Worm (Caenorhabditis elegans) whole organism, young adult: Measurements from ENCODE around the gene K09A9.6.

Source experiments
- B0336.3 ChIP-seq: fragments of 200-800 bp; sonication (Bioruptor generic); IDR thresholded peaks from 2 replicates; pipeline ENCODE4 v1.3.6; 2022; ENCODE audit warnings: missing genetic modification characterization, missing compliant biosample characterization
- C06A6.2 ChIP-seq: fragments of 200-800 bp; sonication (Bioruptor generic); conservative IDR thresholded peaks from 2 replicates; pipeline ENCODE4 v1.3.6; 2022; ENCODE audit warnings: missing genetic modification characterization, missing compliant biosample characterization
- F23B12.7 ChIP-seq: sonication (generic microtip); optimal IDR thresholded peaks from 2 replicates; lab custom pipeline; 2017; ENCODE audit warnings: missing genetic modification characterization, mild to moderate bottlenecking, missing compliant biosample characterization, antibody characterized with exemption, moderate library complexity; ENCODE audit not compliant: insufficient read depth
- K12H6.12 ChIP-seq: fragments of 200-800 bp; sonication (Bioruptor generic); optimal IDR thresholded peaks from 2 replicates; lab custom pipeline; 2018; ENCODE audit warnings: mild to moderate bottlenecking, missing genetic modification characterization, missing compliant biosample characterization
- T26A5.8 ChIP-seq: sonication (generic microtip); optimal IDR thresholded peaks from 2 replicates; lab custom pipeline; 2016; ENCODE audit warnings: missing genetic modification characterization, missing compliant biosample characterization
- Y53G8AR.9 ChIP-seq: fragments of 200-800 bp; sonication (Bioruptor generic); conservative IDR thresholded peaks from 2 replicates; pipeline ENCODE4 v1.3.6; 2022; ENCODE audit warnings: missing genetic modification reagents, missing genetic modification characterization, missing compliant biosample characterization
- Y56A3A.18 ChIP-seq: fragments of 200-800 bp; sonication (Bioruptor generic); IDR thresholded peaks from 2 replicates; pipeline ENCODE4 v1.3.6; 2022; ENCODE audit warnings: missing genetic modification reagents, missing genetic modification characterization, missing compliant biosample characterization
- Y95B8A.8 ChIP-seq: fragments of 200-800 bp; sonication (Bioruptor generic); IDR thresholded peaks from 2 replicates; pipeline ENCODE4 v1.3.6; 2022; ENCODE audit warnings: missing genetic modification reagents, missing genetic modification characterization, missing compliant biosample characterization
- ZK185.1 ChIP-seq: sonication (generic microtip); optimal IDR thresholded peaks from 2 replicates; lab custom pipeline; 2016; ENCODE audit warnings: mild to moderate bottlenecking, missing genetic modification characterization, missing compliant biosample characterization; ENCODE audit not compliant: poor library complexity, severe bottlenecking
- ama-1 ChIP-seq, 3 experiments: fragments of 150-350 bp in 1 of 3; sonication (generic microtip) in 2 of 3; optimal IDR thresholded peaks; 2 replicates each; lab custom pipeline; 2014 to 2018; ENCODE audit warnings: missing biosample characterization in 2 of 3, missing genetic modification characterization in 2 of 3, missing genetic modification reagents in 2 of 3
- aptf-2 ChIP-seq: fragments of 200-800 bp; sonication (Bioruptor generic); conservative IDR thresholded peaks from 2 replicates; pipeline ENCODE4 v1.3.6; 2022; ENCODE audit warnings: missing genetic modification reagents, missing genetic modification characterization, missing compliant biosample characterization
- atf-7 ChIP-seq: sonication (generic microtip); optimal IDR thresholded peaks from 2 replicates; lab custom pipeline; 2017; ENCODE audit warnings: mild to moderate bottlenecking, missing genetic modification characterization, missing compliant biosample characterization
- attf-5 ChIP-seq: fragments of 200-800 bp; sonication (Bioruptor generic); optimal IDR thresholded peaks from 2 replicates; lab custom pipeline; 2018; ENCODE audit warnings: mild to moderate bottlenecking, missing genetic modification characterization, missing compliant biosample characterization
- ceh-100 ChIP-seq: fragments of 200-800 bp; sonication (Bioruptor generic); IDR thresholded peaks from 2 replicates; pipeline ENCODE4 v1.3.6; 2022; ENCODE audit warnings: missing genetic modification reagents, missing genetic modification characterization, missing compliant biosample characterization
- ceh-27 ChIP-seq: fragments of 200-800 bp; sonication (Bioruptor generic); optimal IDR thresholded peaks from 2 replicates; lab custom pipeline; 2018; ENCODE audit warnings: mild to moderate bottlenecking, missing genetic modification characterization, moderate library complexity, missing compliant biosample characterization
- ceh-58 ChIP-seq: fragments of 200-800 bp; sonication (Bioruptor generic); IDR thresholded peaks from 2 replicates; pipeline ENCODE4 v1.3.6; 2022; ENCODE audit warnings: missing genetic modification characterization, missing compliant biosample characterization
- chd-7 ChIP-seq: sonication (generic microtip); optimal IDR thresholded peaks from 2 replicates; lab custom pipeline; 2016; ENCODE audit warnings: mild to moderate bottlenecking, missing genetic modification characterization, moderate library complexity, missing compliant biosample characterization
- ets-4 ChIP-seq: fragments of 200-800 bp; sonication (Bioruptor generic); optimal IDR thresholded peaks from 2 replicates; lab custom pipeline; 2018; ENCODE audit warnings: mild to moderate bottlenecking, missing genetic modification characterization, missing compliant biosample characterization
- hmg-1.2 ChIP-seq: fragments of 200-800 bp; sonication (Bioruptor generic); IDR thresholded peaks from 2 replicates; pipeline ENCODE4 v1.3.6; 2022; ENCODE audit warnings: missing genetic modification reagents, missing genetic modification characterization, missing compliant biosample characterization
- hmg-20 ChIP-seq: fragments of 200-800 bp; sonication (Bioruptor generic); IDR thresholded peaks from 2 replicates; pipeline ENCODE4 v1.3.6; 2022; ENCODE audit warnings: missing genetic modification reagents, missing genetic modification characterization, missing compliant biosample characterization
- hsf-1 ChIP-seq: fragments of 200-800 bp; sonication (Bioruptor generic); IDR thresholded peaks from 2 replicates; pipeline ENCODE4 v1.3.6; 2022; ENCODE audit warnings: missing genetic modification reagents, missing genetic modification characterization, missing compliant biosample characterization
- lag-1 ChIP-seq: fragments of 200-800 bp; sonication (Bioruptor generic); IDR thresholded peaks from 2 replicates; pipeline ENCODE4 v1.3.6; 2022; ENCODE audit warnings: missing genetic modification reagents, missing genetic modification characterization, missing compliant biosample characterization
- let-607 ChIP-seq, 2 experiments: fragments of 200-800 bp in 1 of 2; sonication (Bioruptor generic) in 1 of 2; sonication (generic microtip) in 1 of 2; optimal IDR thresholded peaks; 2 replicates each; lab custom pipeline; 2016 to 2018; ENCODE audit warnings: mild to moderate bottlenecking in 2 of 2, missing compliant biosample characterization in 2 of 2, missing genetic modification characterization in 2 of 2, moderate library complexity in 2 of 2, missing genotype in 1 of 2
- lin-40 ChIP-seq: sonication (generic microtip); optimal IDR thresholded peaks from 2 replicates; lab custom pipeline; 2016; ENCODE audit warnings: missing genetic modification characterization, mild to moderate bottlenecking, missing compliant biosample characterization, missing genotype, missing genetic modification reagents
- lin-54 ChIP-seq: fragments of 200-800 bp; sonication (Bioruptor generic); optimal IDR thresholded peaks from 2 replicates; lab custom pipeline; 2018; ENCODE audit warnings: mild to moderate bottlenecking, missing genetic modification characterization, missing compliant biosample characterization
- madf-10 ChIP-seq: sonication (generic microtip); optimal IDR thresholded peaks from 2 replicates; lab custom pipeline; 2016; ENCODE audit warnings: mild to moderate bottlenecking, missing genetic modification characterization, missing compliant biosample characterization
- madf-3 ChIP-seq: fragments of 200-800 bp; sonication (Bioruptor generic); IDR thresholded peaks from 2 replicates; pipeline ENCODE4 v1.3.6; 2022; ENCODE audit warnings: missing genetic modification reagents, missing genetic modification characterization, missing compliant biosample characterization
- nfyb-1 ChIP-seq: fragments of 200-800 bp; sonication (Bioruptor generic); IDR thresholded peaks from 2 replicates; pipeline ENCODE4 v1.3.6; 2022; ENCODE audit warnings: missing genetic modification reagents, missing genetic modification characterization, missing compliant biosample characterization
- nhr-80 ChIP-seq: sonication (generic microtip); optimal IDR thresholded peaks from 2 replicates; lab custom pipeline; 2016; ENCODE audit warnings: missing genetic modification characterization, missing compliant biosample characterization
- nhr-90 ChIP-seq: sonication (generic microtip); optimal IDR thresholded peaks from 2 replicates; lab custom pipeline; 2016; ENCODE audit warnings: missing genotype, mild to moderate bottlenecking, missing genetic modification characterization, missing compliant biosample characterization
- pbrm-1 ChIP-seq: fragments of 200-800 bp; sonication (Bioruptor generic); IDR thresholded peaks from 2 replicates; pipeline ENCODE4 v1.3.6; 2022; ENCODE audit warnings: missing genetic modification reagents, missing genetic modification characterization, missing compliant biosample characterization
- pha-4 ChIP-seq: fragments of 150-350 bp; sonication (generic microtip); optimal IDR thresholded peaks from 2 replicates; lab custom pipeline; 2014; ENCODE audit warnings: missing biosample characterization, missing genetic modification reagents, missing genetic modification characterization
- rcor-1 ChIP-seq: fragments of 200-800 bp; sonication (Bioruptor generic); IDR thresholded peaks from 2 replicates; pipeline ENCODE4 v1.3.6; 2022; ENCODE audit warnings: missing genetic modification reagents, missing genetic modification characterization, missing compliant biosample characterization
- repo-1 ChIP-seq: sonication (generic microtip); optimal IDR thresholded peaks from 2 replicates; lab custom pipeline; 2017; ENCODE audit warnings: mild to moderate bottlenecking, missing genetic modification characterization, missing compliant biosample characterization
- sdz-38 ChIP-seq: sonication (generic microtip); optimal IDR thresholded peaks from 2 replicates; lab custom pipeline; 2016; ENCODE audit warnings: missing genotype, missing genetic modification characterization, missing compliant biosample characterization
- snpc-4 ChIP-seq, 5 experiments: fragments of 150-350 bp in 1 of 5; sonication (generic microtip) in 4 of 5; optimal IDR thresholded peaks; 2 replicates each; lab custom pipeline; 2014 to 2018; ENCODE audit warnings: missing genetic modification characterization in 5 of 5, missing biosample characterization in 3 of 5, antibody characterized with exemption in 2 of 5, mild to moderate bottlenecking in 2 of 5, missing compliant biosample characterization in 2 of 5, missing genotype in 2 of 5, moderate library complexity in 2 of 5, missing genetic modification reagents in 1 of 5
- somi-1 ChIP-seq: fragments of 200-800 bp; sonication (Bioruptor generic); optimal IDR thresholded peaks from 2 replicates; lab custom pipeline; 2018; ENCODE audit warnings: mild to moderate bottlenecking, missing genetic modification characterization, missing compliant biosample characterization
- tbp1 ChIP-seq: fragments of 200-800 bp; sonication (Bioruptor generic); optimal IDR thresholded peaks from 2 replicates; lab custom pipeline; 2018; ENCODE audit warnings: mild to moderate bottlenecking, missing genetic modification characterization, missing compliant biosample characterization
- tlf-1 ChIP-seq: fragments of 200-800 bp; sonication (Bioruptor generic); optimal IDR thresholded peaks from 2 replicates; lab custom pipeline; 2018; ENCODE audit warnings: mild to moderate bottlenecking, missing genetic modification characterization, missing compliant biosample characterization
- unc-130 ChIP-seq: sonication (generic microtip); optimal IDR thresholded peaks from 2 replicates; lab custom pipeline; 2016; ENCODE audit warnings: missing genetic modification reagents, missing genetic modification characterization, missing compliant biosample characterization
- unc-62 ChIP-seq: fragments of 150-350 bp; optimal IDR thresholded peaks from 2 replicates; lab custom pipeline; 2014; ENCODE audit warnings: missing biosample characterization, missing genetic modification reagents, missing genetic modification characterization
- ztf-22 ChIP-seq: fragments of 200-800 bp; sonication (Bioruptor generic); optimal IDR thresholded peaks from 2 replicates; lab custom pipeline; 2018; ENCODE audit warnings: mild to moderate bottlenecking, missing genetic modification characterization, moderate library complexity, missing compliant biosample characterization
- ztf-26 ChIP-seq: sonication (generic microtip); optimal IDR thresholded peaks from 2 replicates; lab custom pipeline; 2017; ENCODE audit warnings: missing genetic modification characterization, missing compliant biosample characterization
- ztf-28 ChIP-seq: fragments of 200-800 bp; sonication (Bioruptor generic); IDR thresholded peaks from 2 replicates; pipeline ENCODE4 v1.3.6; 2022; ENCODE audit warnings: missing genetic modification reagents, missing genetic modification characterization, missing compliant biosample characterization

K09A9.6 gene

DNA sequence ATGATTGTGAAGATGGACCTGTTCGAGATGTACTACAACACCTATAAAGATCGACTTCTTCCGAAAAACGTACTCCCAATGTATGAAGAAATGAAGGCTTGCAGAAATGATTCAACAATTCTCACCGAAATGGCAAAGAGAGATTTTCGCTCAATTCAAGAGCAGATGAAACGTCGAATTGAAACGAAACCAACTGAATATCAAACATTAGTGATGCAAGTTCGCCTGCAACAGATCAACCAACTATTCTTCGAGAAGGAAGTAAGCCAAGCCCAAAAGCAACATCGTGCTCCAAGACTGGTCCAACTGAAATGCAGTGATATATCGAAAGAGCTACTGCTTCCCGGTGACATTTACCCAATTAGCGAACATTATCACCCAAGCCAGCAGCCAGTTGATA, 32.7 kb downstream of the K09A9.6 start:
- TF ChIP-seq madf-3 (GFP tag; lab: Robert Waterston, UW), result 0 out of 2 replicates have a peak, but pooled peaks have one; percentile 1
- no peak for TF ChIP-seq hmg-20 (GFP tag; lab: Robert Waterston, UW)

DNA sequence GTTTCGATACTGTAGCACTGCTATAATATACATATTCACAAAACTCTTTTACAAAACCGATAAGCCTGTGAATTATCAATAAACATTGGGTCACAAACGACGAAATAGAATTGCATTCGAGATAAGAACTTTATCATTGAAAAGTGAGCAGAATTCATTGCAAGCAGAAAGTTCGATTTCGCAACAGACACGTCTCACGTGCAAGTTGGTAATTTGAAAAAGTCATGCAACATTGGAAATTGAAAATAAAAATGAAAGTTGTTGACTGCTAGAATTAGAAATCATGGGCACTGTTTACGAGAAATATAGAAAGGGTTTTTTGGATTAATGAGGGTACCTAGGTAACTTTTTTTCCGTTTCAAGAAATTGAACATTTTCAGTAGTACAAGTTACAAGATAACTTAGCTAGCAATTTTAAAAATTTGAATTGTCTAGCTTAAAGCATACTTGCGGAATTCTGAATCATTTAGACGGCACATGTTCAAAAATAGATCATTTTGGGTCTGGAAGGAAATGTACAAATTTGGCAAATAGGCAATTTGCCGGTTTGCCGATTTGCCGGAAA, 33.6 kb downstream of the K09A9.6 start:
- TF ChIP-seq pbrm-1 (GFP tag; lab: Robert Waterston, UW) (0 out of 2 replicates have a peak, but pooled peaks have one; percentile 41), let-607 (tag; optimal IDR thresholded peaks at IDR 0.05; lab: Kevin White, UChicago) (peak; percentile 59 to 72), ceh-100 (GFP tag; lab: Robert Waterston, UW) (no peak), hmg-1.2 (GFP tag; lab: Robert Waterston, UW) (peak; percentile 20; the same call in 1 of the 2 replicates), attf-5 (GFP tag; lab: Kevin White, UChicago) (peak; percentile 59), snpc-4 (GFP tag; optimal IDR thresholded peaks at IDR 0.05; lab: Kevin White, UChicago) (no peak), snpc-4 (tag; optimal IDR thresholded peaks at IDR 0.05; lab: Kevin White, UChicago) (peak in 3 of 4 experiments; percentile 35 to 66 (median 41)), ZK185.1 (tag; lab: Kevin White, UChicago) (peak; percentile 7), Y53G8AR.9 (GFP tag; lab: Robert Waterston, UW) (0 out of 2 replicates have a peak, but pooled peaks have one; percentile 66), pha-4 (peak; percentile 76), lag-1 (GFP tag; lab: Robert Waterston, UW) (no peak), lin-40 (tag; lab: Kevin White, UChicago) (peak; percentile 43), ceh-27 (GFP tag; lab: Kevin White, UChicago) (no peak), aptf-2 (GFP tag; lab: Robert Waterston, UW) (no peak), tlf-1 (GFP tag; lab: Kevin White, UChicago) (peak; percentile 46), B0336.3 (GFP tag; lab: Robert Waterston, UW) (peak; percentile 91), sdz-38 (tag; lab: Kevin White, UChicago) (peak; percentile 51), Y95B8A.8 (GFP tag; lab: Robert Waterston, UW) (0 out of 2 replicates have a peak, but pooled peaks have one; percentile 24), ceh-58 (GFP tag; lab: Robert Waterston, UW) (no peak), ets-4 (GFP tag; lab: Kevin White, UChicago) (peak; percentile 32), Y56A3A.18 (GFP tag; lab: Robert Waterston, UW) (peak; percentile 24; the same call in 1 of the 2 replicates), hmg-20 (GFP tag; lab: Robert Waterston, UW) (0 out of 2 replicates have a peak, but pooled peaks have one; percentile 16), hsf-1 (no peak), somi-1 (no peak), T26A5.8 (tag; lab: Kevin White, UChicago) (no peak), atf-7 (tag; lab: Kevin White, UChicago) (peak; percentile 71), nhr-90 (tag; lab: Kevin White, UChicago) (peak; percentile 68), rcor-1 (GFP tag; lab: Robert Waterston, UW) (peak; percentile 52), F23B12.7 (tag; lab: Kevin White, UChicago) (peak; percentile 20), unc-62 (peak; percentile 49), lin-54 (GFP tag; lab: Kevin White, UChicago) (peak; percentile 15), unc-130 (GFP tag; lab: Kevin White, UChicago) (no peak), ama-1 (optimal IDR thresholded peaks at IDR 0.05; lab: Kevin White, UChicago) (no peak), ama-1 (GFP tag; optimal IDR thresholded peaks at IDR 0.05; lab: Kevin White, UChicago) (peak in 1 of 2 experiments; percentile 76), C06A6.2 (GFP tag; lab: Robert Waterston, UW) (peak; percentile 51; the same call in 1 of the 2 replicates), tbp1 (peak; percentile 46), ztf-22 (GFP tag; lab: Kevin White, UChicago) (peak; percentile 77), madf-10 (tag; lab: Kevin White, UChicago) (peak; percentile 68), K12H6.12 (peak; percentile 38), nfyb-1 (GFP tag; lab: Robert Waterston, UW) (peak; percentile 81; the same call in 1 of the 2 replicates), chd-7 (tag; lab: Kevin White, UChicago) (peak; percentile 50), ztf-26 (tag; lab: Kevin White, UChicago) (peak; percentile 15), repo-1 (tag; lab: Kevin White, UChicago) (peak; percentile 49), madf-3 (GFP tag; lab: Robert Waterston, UW) (0 out of 2 replicates have a peak, but pooled peaks have one; percentile 64), ztf-28 (GFP tag; lab: Robert Waterston, UW) (no peak), nhr-80 (peak; percentile 98)
